Worm (Caenorhabditis elegans): ENCODE results near the gene nhr-242.
A peak's percentile ranks its signal among the peaks of the same experiment; 100 is the strongest.

Gene nhr-242

DNA sequence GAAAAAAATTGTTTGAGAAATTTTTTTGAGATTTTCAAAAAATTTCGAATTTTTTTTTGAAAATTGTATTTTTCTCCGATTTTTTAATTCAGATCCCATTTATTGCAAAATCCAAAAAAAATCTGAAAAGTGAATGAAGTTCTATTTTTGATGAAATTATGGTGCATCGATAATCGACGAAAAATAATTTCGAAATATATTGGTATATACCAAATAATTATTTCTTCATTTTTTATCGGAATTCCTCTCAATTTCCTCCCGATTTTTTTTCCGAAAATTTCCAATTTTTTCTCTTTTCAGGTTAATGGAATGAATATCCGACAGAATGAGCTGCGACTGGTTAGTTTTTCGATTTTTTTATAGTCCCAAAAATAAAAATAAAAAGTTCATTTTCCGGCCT is 19.5 kb upstream of the nhr-242 start, which contains the start of gene epg-9 (continued):
- no peak for TF ChIP-seq F49E8.2 (tag; optimal IDR thresholded peaks at IDR 0.05; ENCODE audit: insufficient read depth)

ce11 chrIV:2599634-2600033 is 18.3 kb upstream of the nhr-242 start:
- TF ChIP-seq xnd-1 (tag; optimal IDR thresholded peaks at IDR 0.05) (no peak), ztf-18 (tag; optimal IDR thresholded peaks at IDR 0.05) (peak; percentile 15), B0019.2 (GFP tag; conservative IDR thresholded peaks at IDR 0.05) (no peak), ztf-22 (GFP tag; optimal IDR thresholded peaks at IDR 0.05) (no peak), zfh-2 (GFP tag; conservative IDR thresholded peaks at IDR 0.05) (peak; percentile 60), cebp-1 (GFP tag; IDR thresholded peaks at IDR 0.05) (peak; percentile 58; the same call in 1 of the 2 replicates), cebp-1 (tag; optimal IDR thresholded peaks at IDR 0.05) (peak; percentile 75), madf-8 (GFP tag; conservative IDR thresholded peaks at IDR 0.05) (no peak), atf-7 (tag; optimal IDR thresholded peaks at IDR 0.05) (no peak), him-1 (tag; optimal IDR thresholded peaks at IDR 0.05) (no peak), tlf-1 (GFP tag; optimal IDR thresholded peaks at IDR 0.05) (peak; percentile 47), F33H1.4 (GFP tag; IDR thresholded peaks at IDR 0.05) (0 out of 2 replicates have a peak, but pooled peaks have one; percentile 14), T07F8.4 (tag; optimal IDR thresholded peaks at IDR 0.05) (no peak), ceh-79 (tag; optimal IDR thresholded peaks at IDR 0.05) (no peak), Y56A3A.18 (GFP tag; IDR thresholded peaks at IDR 0.05) (no peak), lin-40 (tag; optimal IDR thresholded peaks at IDR 0.05) (peak; percentile 73), lin-54 (GFP tag; optimal IDR thresholded peaks at IDR 0.05) (peak; percentile 43), madf-6 (GFP tag; IDR thresholded peaks at IDR 0.05) (no peak), F39B2.1 (GFP tag; IDR thresholded peaks at IDR 0.05) (no peak), lin-35 (GFP tag; optimal IDR thresholded peaks at IDR 0.05) (peak in 1 of 3 experiments; percentile 52), B0035.1 (tag; optimal IDR thresholded peaks at IDR 0.05) (no peak), somi-1 (GFP tag; optimal IDR thresholded peaks at IDR 0.05) (peak; percentile 44), ztf-26 (tag; optimal IDR thresholded peaks at IDR 0.05) (peak; percentile 19), egrh-3 (GFP tag; IDR thresholded peaks at IDR 0.05) (no peak), B0336.3 (GFP tag; IDR thresholded peaks at IDR 0.05) (0 out of 2 replicates have a peak, but pooled peaks have one; percentile 52), lsl-1 (GFP tag; optimal IDR thresholded peaks at IDR 0.05) (no peak), ama-1 (optimal IDR thresholded peaks at IDR 0.05) (peak; percentile 78), ama-1 (GFP tag; optimal IDR thresholded peaks at IDR 0.05) (no peak), Y79H2A.3 (GFP tag; conservative IDR thresholded peaks at IDR 0.05) (no peak), Y53F4B.3 (GFP tag; IDR thresholded peaks at IDR 0.05) (no peak), madf-10 (tag; optimal IDR thresholded peaks at IDR 0.05) (peak; percentile 19), F55B11.4 (tag; optimal IDR thresholded peaks at IDR 0.05; ENCODE audit: borderline replicate concordance, insufficient read depth) (no peak), nfya-1 (tag; optimal IDR thresholded peaks at IDR 0.05; ENCODE audit: borderline replicate concordance, insufficient read depth) (no peak), attf-6 (GFP tag; IDR thresholded peaks at IDR 0.05) (no peak), zim-3 (tag; optimal IDR thresholded peaks at IDR 0.05) (no peak), ekl-4 (GFP tag; IDR thresholded peaks at IDR 0.05) (0 out of 2 replicates have a peak, but pooled peaks have one; percentile 45), pbrm-1 (GFP tag; IDR thresholded peaks at IDR 0.05) (peak; percentile 76), C06A6.2 (GFP tag; conservative IDR thresholded peaks at IDR 0.05) (0 out of 2 replicates have a peak, but pooled peaks have one; percentile 42), tbx-9 (tag; optimal IDR thresholded peaks at IDR 0.05; ENCODE audit: borderline replicate concordance) (no peak), snpc-4 (GFP tag; optimal IDR thresholded peaks at IDR 0.05) (no peak), snpc-4 (tag; optimal IDR thresholded peaks at IDR 0.05) (peak in 1 of 4 experiments; percentile 43), gei-17 (GFP tag; optimal IDR thresholded peaks at IDR 0.05) (no peak), ccch-3 (GFP tag; optimal IDR thresholded peaks at IDR 0.05) (no peak), Y53G8AR.9 (GFP tag; conservative IDR thresholded peaks at IDR 0.05) (no peak), dox-1 (GFP tag; IDR thresholded peaks at IDR 0.05) (peak; percentile 72), cebp-2 (GFP tag; IDR thresholded peaks at IDR 0.05) (no peak)
